Worm (Caenorhabditis elegans) whole organism, L4/young adult: ENCODE results near the gene nspb-3.

ENCODE experiments used
- W03F9.2 ChIP-seq: fragments of 150-350 bp; optimal IDR thresholded peaks from 2 replicates; lab custom pipeline; 2014; ENCODE audit warnings: missing biosample characterization, missing genetic modification characterization
- dao-5 ChIP-seq: sonication (generic microtip); optimal IDR thresholded peaks from 2 replicates; lab custom pipeline; 2016; ENCODE audit warnings: missing genotype, missing genetic modification characterization, moderate library complexity, missing compliant biosample characterization
- him-1 ChIP-seq: sonication (generic microtip); optimal IDR thresholded peaks from 2 replicates; lab custom pipeline; 2016; ENCODE audit warnings: missing genotype, missing genetic modification reagents, missing genetic modification characterization, missing compliant biosample characterization

nspb-3 gene

ce11 chrIV:6555388-6556330, 39.1 kb downstream of the nspb-3 start, which contains the start of gene paqr-1:
Gene paqr-1, minus strand, starts transcription at chrIV:6555438.
- no peak for TF ChIP-seq W03F9.2 (tag; lab: Kevin White, UChicago)
- no peak for TF ChIP-seq dao-5 (tag; lab: Kevin White, UChicago)
- TF ChIP-seq him-1, result no peak

ce11 chrIV:6554865-6555264, 39.9 kb downstream of the nspb-3 start:
- TF ChIP-seq dao-5 (tag; lab: Kevin White, UChicago) (no peak), W03F9.2 (tag; lab: Kevin White, UChicago) (no peak)

ce11 chrIV:6552036-6552435, 42.7 kb downstream of the nspb-3 start:
- TF ChIP-seq dao-5 (tag; lab: Kevin White, UChicago), result no peak
- no peak for TF ChIP-seq him-1
- no peak for TF ChIP-seq W03F9.2 (tag; lab: Kevin White, UChicago)

ce11 chrIV:6548609-6549008, 46.2 kb downstream of the nspb-3 start, which contains the start of gene fan-1:
Gene fan-1, plus strand, starts transcription at chrIV:6548686.
- TF ChIP-seq dao-5 (tag; lab: Kevin White, UChicago), result no peak
- TF ChIP-seq W03F9.2 (tag; lab: Kevin White, UChicago), result peak; percentile 30
- TF ChIP-seq him-1, result peak; percentile 61

ce11 chrIV:6547397-6547796, 47.4 kb downstream of the nspb-3 start:
- no peak for TF ChIP-seq dao-5 (tag; lab: Kevin White, UChicago)
- no peak for TF ChIP-seq him-1
- no peak for TF ChIP-seq W03F9.2 (tag; lab: Kevin White, UChicago)
